Fruit fly (Drosophila melanogaster): Measurements from ENCODE around the gene CG13014.

Gene CG13014

dm6 chrX:16587668-16588046 lies at the start of gene CG13014:
Gene CG13014, plus strand, starts transcription at chrX:16587873.
- no peak for TF ChIP-seq ATbp (GFP tag; optimal IDR thresholded peaks at IDR 0.05)
- no peak for TF ChIP-seq Eip74EF (GFP tag; optimal IDR thresholded peaks at IDR 0.05)
- peak; percentile 67 for TF ChIP-seq Myb (GFP tag; optimal IDR thresholded peaks at IDR 0.05)
- no peak for TF ChIP-seq ERR (GFP tag; optimal IDR thresholded peaks at IDR 0.05)
- no peak for TF ChIP-seq E2f2 (GFP tag; IDR thresholded peaks at IDR 0.05)
- TF ChIP-seq CG32532 (GFP tag; IDR thresholded peaks at IDR 0.05), result no peak
- peak; percentile 28; the same call in 1 of the 2 replicates for TF ChIP-seq MBD-R2 (GFP tag; IDR thresholded peaks at IDR 0.05)
- peak; percentile 65 for TF ChIP-seq gfzf (GFP tag; optimal IDR thresholded peaks at IDR 0.05)
- TF ChIP-seq CG16813 (GFP tag; IDR thresholded peaks at IDR 0.05; ENCODE audit: partially characterized antibody), result peak; percentile 35; the same call in 1 of the 3 replicates
- no peak for TF ChIP-seq CG2199 (GFP tag; IDR thresholded peaks at IDR 0.05)
- TF ChIP-seq pan (optimal IDR thresholded peaks at IDR 0.05), result no peak
- no peak for TF ChIP-seq pan (GFP tag; optimal IDR thresholded peaks at IDR 0.05 in 1 of 2, IDR thresholded peaks at IDR 0.05 in 1 of 2)
- TF ChIP-seq Opbp (GFP tag; IDR thresholded peaks at IDR 0.05; ENCODE audit: partially characterized antibody), result peak; percentile 17; the same call in 1 of the 3 replicates
- TF ChIP-seq CG17612 (GFP tag; IDR thresholded peaks at IDR 0.05), result no peak
- no peak for TF ChIP-seq CG32772 (GFP tag; IDR thresholded peaks at IDR 0.05)
- TF ChIP-seq TFAM (GFP tag; optimal IDR thresholded peaks at IDR 0.05), result no peak
- TF ChIP-seq CG10321 (GFP tag; IDR thresholded peaks at IDR 0.05), result no peak
- TF ChIP-seq BEAF-32 (GFP tag; optimal IDR thresholded peaks at IDR 0.05), result peak; percentile 52
- TF ChIP-seq CG31441 (GFP tag; IDR thresholded peaks at IDR 0.05), result no peak
- no peak for TF ChIP-seq crp (GFP tag; optimal IDR thresholded peaks at IDR 0.05)
- TF ChIP-seq CHES-1-like (GFP tag; optimal IDR thresholded peaks at IDR 0.05), result no peak
- TF ChIP-seq CG9797 (GFP tag; optimal IDR thresholded peaks at IDR 0.05), result no peak
- no peak for TF ChIP-seq Lpt (GFP tag; optimal IDR thresholded peaks at IDR 0.05)
- no peak for TF ChIP-seq CG31388 (GFP tag; optimal IDR thresholded peaks at IDR 0.05)
- no peak for TF ChIP-seq CG16779 (GFP tag; IDR thresholded peaks at IDR 0.05)
- TF ChIP-seq CG4328 (GFP tag; optimal IDR thresholded peaks at IDR 0.05), result no peak
- no peak for TF ChIP-seq al (GFP tag; IDR thresholded peaks at IDR 0.05)
- 0 out of 3 replicates have a peak, but pooled peaks have one; percentile 23 for TF ChIP-seq CG6791 (GFP tag; IDR thresholded peaks at IDR 0.05; ENCODE audit: partially characterized antibody)
- peak; percentile 56; the same call in 1 of the 2 replicates for TF ChIP-seq amos (GFP tag; IDR thresholded peaks at IDR 0.05; ENCODE audit: partially characterized antibody)
- TF ChIP-seq CG12769 (tag; optimal IDR thresholded peaks at IDR 0.05), result no peak
- TF ChIP-seq gcm2 (GFP tag; optimal IDR thresholded peaks at IDR 0.05), result no peak
- peak; percentile 7 for TF ChIP-seq stwl (tag; optimal IDR thresholded peaks at IDR 0.05)
- no peak for TF ChIP-seq CG1792 (GFP tag; optimal IDR thresholded peaks at IDR 0.05)
- no peak for TF ChIP-seq CG17829 (tag; optimal IDR thresholded peaks at IDR 0.05)
- TF ChIP-seq MESR4 (GFP tag; optimal IDR thresholded peaks at IDR 0.05), result peak; percentile 30
- TF ChIP-seq sna (GFP tag; IDR thresholded peaks at IDR 0.05; ENCODE audit: partially characterized antibody), result peak; percentile 40
- peak; percentile 41 for TF ChIP-seq pzg (GFP tag; optimal IDR thresholded peaks at IDR 0.05)
- peak; percentile 29 for TF ChIP-seq CG1603 (tag; optimal IDR thresholded peaks at IDR 0.05)
- TF ChIP-seq bcd (GFP tag; optimal IDR thresholded peaks at IDR 0.05), result no peak
- TF ChIP-seq CG9876 (GFP tag; optimal IDR thresholded peaks at IDR 0.05), result no peak
- peak; percentile 63 for TF ChIP-seq Dref (GFP tag; IDR thresholded peaks at IDR 0.05)
- TF ChIP-seq CG34376 (GFP tag; optimal IDR thresholded peaks at IDR 0.05), result no peak
- TF ChIP-seq lbe (GFP tag; optimal IDR thresholded peaks at IDR 0.05), result no peak
- TF ChIP-seq Dp (GFP tag; optimal IDR thresholded peaks at IDR 0.05), result peak; percentile 1
- no peak for TF ChIP-seq Sin3A (optimal IDR thresholded peaks at IDR 0.05)
- TF ChIP-seq klu (GFP tag; IDR thresholded peaks at IDR 0.05), result no peak
- TF ChIP-seq cg (GFP tag; optimal IDR thresholded peaks at IDR 0.05), result no peak
- TF ChIP-seq exex (tag; optimal IDR thresholded peaks at IDR 0.05), result no peak
- no peak for TF ChIP-seq CG2129 (GFP tag; IDR thresholded peaks at IDR 0.05; ENCODE audit: partially characterized antibody)
- peak; percentile 21 for TF ChIP-seq CG2116 (GFP tag; optimal IDR thresholded peaks at IDR 0.05)
- TF ChIP-seq Neu2 (GFP tag; optimal IDR thresholded peaks at IDR 0.05; ENCODE audit: borderline replicate concordance), result no peak

Data from whole organism, embryonic.